Fruit fly (Drosophila melanogaster): Measurements from ENCODE around the gene lqf.

DNA sequence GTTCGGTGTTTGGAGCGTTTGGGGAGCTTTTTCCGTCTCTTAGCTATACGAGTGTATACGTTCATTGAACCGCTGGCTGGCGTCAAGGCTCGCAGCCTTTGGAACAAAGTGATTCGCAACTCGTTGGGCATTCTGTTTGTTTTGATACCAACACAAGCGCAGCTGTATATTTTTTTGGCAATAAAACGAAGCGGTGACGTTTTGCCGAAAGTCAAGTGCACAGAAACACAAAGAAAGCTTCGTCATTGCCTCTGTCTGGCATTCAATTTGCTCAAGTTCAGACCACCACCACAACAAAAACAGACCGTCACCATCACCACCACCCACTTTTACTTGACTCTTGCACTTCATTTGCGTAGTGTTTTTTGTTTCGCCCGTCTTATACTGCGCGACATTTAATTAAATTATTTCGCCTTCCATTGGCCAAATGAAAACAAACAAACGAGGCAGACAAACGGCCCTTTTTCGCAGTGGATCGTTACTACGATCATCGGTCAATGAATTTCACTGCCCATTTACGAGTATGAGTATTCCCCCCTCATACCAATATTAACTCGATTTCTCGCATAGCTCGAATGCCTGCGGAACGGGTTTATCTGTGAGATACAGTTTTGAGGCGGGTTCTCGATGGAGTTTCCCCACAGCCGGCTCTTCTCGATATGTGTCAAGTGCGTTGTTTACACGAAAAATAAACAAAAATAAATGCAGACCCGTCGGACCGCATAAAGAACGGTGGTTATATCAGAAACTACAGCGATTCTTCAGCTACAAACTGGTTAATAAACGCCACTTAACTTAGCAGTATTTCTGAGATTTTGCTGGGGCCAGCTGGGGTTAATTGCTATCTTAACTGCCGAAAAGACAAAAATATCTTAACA lies 2.1 kb downstream of the lqf start:
- TF ChIP-seq CG14655 (GFP tag; optimal IDR thresholded peaks at IDR 0.05) (no peak), CG32121 (GFP tag; IDR thresholded peaks at IDR 0.05) (0 out of 2 replicates have a peak, but pooled peaks have one; percentile 14), CG10348 (GFP tag; IDR thresholded peaks at IDR 0.05) (no peak), CG4496 (GFP tag; IDR thresholded peaks at IDR 0.05) (no peak), CG12605 (GFP tag; IDR thresholded peaks at IDR 0.05) (no peak), CG34367 (tag; optimal IDR thresholded peaks at IDR 0.05) (no peak)

Data from whole organism, pupa.